Fruit fly (Drosophila melanogaster): ENCODE data around the gene CG11858.

CG11858 gene

DNA sequence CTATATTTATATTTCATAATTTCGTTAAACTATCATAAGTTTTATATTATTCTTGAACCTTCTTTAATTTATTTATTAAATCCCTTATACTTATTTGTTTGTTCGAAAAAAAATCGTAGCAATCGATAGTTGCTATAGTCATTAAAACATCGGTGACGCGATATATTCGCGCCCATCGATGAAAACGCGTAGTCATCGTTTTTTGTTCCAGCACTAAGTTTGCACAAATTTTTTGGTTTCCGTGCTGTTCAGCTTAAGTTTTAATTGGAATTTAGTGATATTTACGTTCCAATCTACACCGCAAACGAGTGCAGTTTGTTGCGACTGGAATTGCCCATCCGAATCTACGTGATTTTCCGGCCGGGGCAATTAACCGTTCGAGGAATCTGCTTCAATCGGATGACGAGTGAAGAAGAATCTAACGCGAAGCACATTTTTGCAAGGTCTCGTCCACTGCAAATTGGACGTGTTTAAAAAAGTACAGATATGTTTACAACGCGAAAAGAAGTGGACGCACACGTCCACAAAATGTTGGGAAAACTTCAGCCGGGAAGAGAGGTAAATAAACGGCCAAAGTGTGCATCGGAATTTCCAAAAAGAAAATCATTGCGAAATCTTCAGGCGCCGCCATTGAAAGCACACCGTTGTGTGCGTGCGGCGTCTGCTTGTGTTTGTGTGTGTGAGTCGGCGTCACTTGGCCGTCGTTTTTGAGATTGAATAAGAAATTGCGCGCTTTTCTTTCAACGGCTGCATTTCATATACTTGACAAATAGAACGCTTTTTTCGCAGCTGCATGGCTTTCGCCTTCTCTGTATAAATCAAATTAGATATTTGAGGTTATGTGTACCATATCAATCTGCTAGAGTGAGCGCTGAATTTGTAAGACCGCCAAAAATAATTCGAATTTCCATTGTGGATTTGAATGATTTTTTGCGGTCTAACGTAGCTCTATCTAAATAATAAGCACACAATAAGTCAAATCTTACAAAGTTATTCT, 13.1 kb upstream of the CG11858 start, which contains the start of gene Nup358:
Gene Nup358, plus strand, starts transcription at position 204 of the 997 bp plus-strand sequence.
- TF ChIP-seq Rel (GFP tag; optimal IDR thresholded peaks at IDR 0.05) (no peak), Rel (tag; optimal IDR thresholded peaks at IDR 0.05) (peak; percentile 18), HLH106 (tag; optimal IDR thresholded peaks at IDR 0.05) (no peak), Hr83 (GFP tag; optimal IDR thresholded peaks at IDR 0.05; ENCODE audit: poor library complexity, severe bottlenecking) (no peak), Sp1 (GFP tag; optimal IDR thresholded peaks at IDR 0.05) (peak; percentile 5)

DNA sequence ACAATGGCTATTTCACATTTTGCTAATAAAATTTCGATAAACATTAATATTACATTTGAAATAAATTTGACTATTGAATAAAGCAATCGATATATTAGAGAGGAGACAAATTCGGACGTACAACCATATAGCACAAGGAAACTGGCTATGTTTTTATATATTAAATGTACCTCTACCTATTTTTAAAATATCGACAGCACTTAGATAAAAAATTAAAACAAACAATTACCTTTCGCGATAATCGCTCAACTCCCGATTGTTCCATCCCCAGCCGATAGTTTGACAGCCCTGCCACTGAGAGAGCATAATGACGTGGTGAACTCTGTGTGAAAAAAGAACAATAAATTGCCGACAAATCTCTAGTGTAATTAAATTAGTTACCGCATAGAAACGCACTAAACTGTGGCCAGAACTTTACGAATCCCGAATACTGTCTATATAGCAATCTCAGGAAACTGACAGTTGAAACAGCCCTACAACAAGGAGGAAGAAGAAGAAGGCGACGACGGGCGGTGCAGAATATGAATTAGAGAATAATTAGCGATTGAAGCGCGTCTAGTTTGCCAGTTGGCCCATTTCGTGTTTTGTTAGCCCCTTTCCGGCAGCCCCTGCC, 3.8 kb upstream of the CG11858 start, which contains the start of gene CG11857:
Gene CG11857, plus strand, starts transcription at position 271 of the 613 bp plus-strand sequence.
- TF ChIP-seq Dif (GFP tag; optimal IDR thresholded peaks at IDR 0.05; ENCODE audit: partially characterized antibody) (no peak), CG9705 (GFP tag; optimal IDR thresholded peaks at IDR 0.05) (peak; percentile 95), GATAd (GFP tag; optimal IDR thresholded peaks at IDR 0.05) (peak; percentile 94), tai (GFP tag; optimal IDR thresholded peaks at IDR 0.05) (no peak), ey (GFP tag; optimal IDR thresholded peaks at IDR 0.05) (peak; percentile 97), Mio (GFP tag; optimal IDR thresholded peaks at IDR 0.05) (peak; percentile 79), psq (GFP tag; optimal IDR thresholded peaks at IDR 0.05) (peak; percentile 94), sage (GFP tag; optimal IDR thresholded peaks at IDR 0.05) (no peak), dsf (GFP tag; optimal IDR thresholded peaks at IDR 0.05; ENCODE audit: borderline replicate concordance) (peak; percentile 94), sv (GFP tag; optimal IDR thresholded peaks at IDR 0.05) (peak; percentile 98), Vsx2 (GFP tag; optimal IDR thresholded peaks at IDR 0.05; ENCODE audit: partially characterized antibody) (no peak), Hnf4 (GFP tag; optimal IDR thresholded peaks at IDR 0.05) (peak; percentile 99), jim (GFP tag; optimal IDR thresholded peaks at IDR 0.05) (peak; percentile 43), Myc (optimal IDR thresholded peaks at IDR 0.05) (peak; percentile 25), Abd-B (GFP tag; optimal IDR thresholded peaks at IDR 0.05) (no peak), OdsH (GFP tag; optimal IDR thresholded peaks at IDR 0.05) (peak; percentile 96), br (GFP tag; optimal IDR thresholded peaks at IDR 0.05) (peak; percentile 96), Hr78 (GFP tag; optimal IDR thresholded peaks at IDR 0.05) (no peak), Hr83 (GFP tag; optimal IDR thresholded peaks at IDR 0.05; ENCODE audit: poor library complexity, severe bottlenecking) (peak; percentile 96), fru (GFP tag; optimal IDR thresholded peaks at IDR 0.05) (peak; percentile 97), woc (GFP tag; optimal IDR thresholded peaks at IDR 0.05) (peak; percentile 97), brk (GFP tag; optimal IDR thresholded peaks at IDR 0.05) (no peak), HLH106 (tag; optimal IDR thresholded peaks at IDR 0.05) (peak; percentile 98), Dfd (GFP tag; optimal IDR thresholded peaks at IDR 0.05) (no peak), rgr (GFP tag; optimal IDR thresholded peaks at IDR 0.05) (peak; percentile 98), usp (GFP tag; optimal IDR thresholded peaks at IDR 0.05) (no peak), lola (GFP tag; optimal IDR thresholded peaks at IDR 0.05) (no peak), foxo (GFP tag; optimal IDR thresholded peaks at IDR 0.05) (peak; percentile 89 to 98), h (GFP tag; optimal IDR thresholded peaks at IDR 0.05) (peak; percentile 99), CG32264 (GFP tag; optimal IDR thresholded peaks at IDR 0.05) (peak; percentile 93), Jra (GFP tag; optimal IDR thresholded peaks at IDR 0.05) (peak; percentile 98), dl (GFP tag; optimal IDR thresholded peaks at IDR 0.05; ENCODE audit: insufficient read depth in 1 of 2, partially characterized antibody in 2 of 2) (no peak), CrebA (GFP tag; optimal IDR thresholded peaks at IDR 0.05; ENCODE audit: borderline replicate concordance) (no peak), N (GFP tag; optimal IDR thresholded peaks at IDR 0.05) (no peak), dmrt93B (GFP tag; optimal IDR thresholded peaks at IDR 0.05) (peak; percentile 96), Rel (GFP tag; optimal IDR thresholded peaks at IDR 0.05) (peak; percentile 40), Rel (tag; optimal IDR thresholded peaks at IDR 0.05) (peak; percentile 82), pan (optimal IDR thresholded peaks at IDR 0.05) (no peak), Sp1 (GFP tag; optimal IDR thresholded peaks at IDR 0.05) (peak; percentile 96)
